Fruit fly (Drosophila melanogaster) whole organism, embryonic: ENCODE data around the gene Mtr3.
A peak's percentile ranks its signal among the peaks of the same experiment; 100 is the strongest.

Source experiments
- Awh ChIP-seq: fragments of 200-800 bp; sonication (Bioruptor generic); IDR thresholded peaks from 2 replicates; pipeline ENCODE4, ENCODE4 v1.3.6; 2022; ENCODE audit warnings: missing biosample characterization, missing genetic modification characterization
- BEAF-32 ChIP-seq: fragments of 200-800 bp; sonication (Bioruptor generic); optimal IDR thresholded peaks from 3 replicates; lab custom pipeline; 2017; ENCODE audit warnings: missing biosample characterization, missing genetic modification characterization, mild to moderate bottlenecking, moderate library complexity, missing genetic modification reagents
- CG12071 ChIP-seq: fragments of 200-800 bp; sonication (Bioruptor generic); optimal IDR thresholded peaks from 3 replicates; lab custom pipeline; 2018; ENCODE audit warnings: missing biosample characterization, mild to moderate bottlenecking, missing genetic modification characterization
- CG12769 ChIP-seq: fragments of 200-800 bp; sonication (Bioruptor generic); optimal IDR thresholded peaks from 2 replicates; lab custom pipeline; 2019; ENCODE audit warnings: missing biosample characterization, mild to moderate bottlenecking, missing genetic modification characterization, moderate library complexity
- CG13287 ChIP-seq: fragments of 200-800 bp; sonication (Bioruptor generic); IDR thresholded peaks from 2 replicates; pipeline ENCODE4 v1.3.6; 2022; ENCODE audit warnings: missing biosample characterization, missing genetic modification characterization; ENCODE audit not compliant: partially characterized antibody
- CG15269 ChIP-seq: fragments of 200-800 bp; sonication (Bioruptor generic); optimal IDR thresholded peaks from 2 replicates; lab custom pipeline; 2018; ENCODE audit warnings: missing biosample characterization, mild to moderate bottlenecking, missing genetic modification characterization, moderate library complexity
- CG16779 ChIP-seq: fragments of 200-800 bp; sonication (Bioruptor generic); IDR thresholded peaks from 2 replicates; pipeline ENCODE4 v1.3.6; 2022; ENCODE audit warnings: missing biosample characterization, missing genetic modification characterization
- CG2116 ChIP-seq: fragments of 200-800 bp; sonication (Bioruptor generic); optimal IDR thresholded peaks from 3 replicates; lab custom pipeline; 2018; ENCODE audit warnings: missing biosample characterization, mild to moderate bottlenecking, missing genetic modification characterization
- CG2875 ChIP-seq: fragments of 200-800 bp; sonication (Bioruptor generic); optimal IDR thresholded peaks from 2 replicates; lab custom pipeline; 2017; ENCODE audit warnings: missing biosample characterization, mild to moderate bottlenecking, missing genetic modification characterization, missing genetic modification reagents
- CG8478 ChIP-seq: fragments of >200 bp; optimal IDR thresholded peaks from 2 replicates; lab custom pipeline; 2018
- CG9609 ChIP-seq: fragments of 200-800 bp; sonication (Bioruptor generic); optimal IDR thresholded peaks from 3 replicates; lab custom pipeline; 2016; ENCODE audit warnings: missing biosample characterization, missing genetic modification characterization
- CG9797 ChIP-seq: fragments of 200-800 bp; sonication (Bioruptor generic); optimal IDR thresholded peaks from 3 replicates; lab custom pipeline; 2018; ENCODE audit warnings: missing biosample characterization, mild to moderate bottlenecking, missing genetic modification characterization
- CoRest ChIP-seq: fragments of 200-800 bp; sonication (Bioruptor generic); optimal IDR thresholded peaks from 3 replicates; lab custom pipeline; 2018; ENCODE audit warnings: missing biosample characterization, mild to moderate bottlenecking, missing genetic modification characterization, moderate library complexity
- Dbx ChIP-seq: fragments of 200-800 bp; sonication (Bioruptor generic); IDR thresholded peaks from 3 replicates; pipeline ENCODE4 v1.3.6; 2022; ENCODE audit warnings: missing biosample characterization, missing genetic modification characterization
- Dll ChIP-seq: fragments of 200-800 bp; sonication (Bioruptor generic); IDR thresholded peaks from 4 replicates; pipeline ENCODE4 v1.3.6; 2022; ENCODE audit warnings: missing biosample characterization, missing genetic modification characterization; ENCODE audit not compliant: partially characterized antibody
- Dp ChIP-seq: fragments of 200-800 bp; sonication (Bioruptor generic); optimal IDR thresholded peaks from 2 replicates; lab custom pipeline; 2018; ENCODE audit warnings: missing biosample characterization, mild to moderate bottlenecking, missing genetic modification characterization, moderate library complexity
- Dref ChIP-seq: fragments of 200-800 bp; sonication (Bioruptor generic); IDR thresholded peaks from 2 replicates; pipeline ENCODE4 v1.3.6; 2022; ENCODE audit warnings: missing biosample characterization, missing genetic modification characterization
- E2f2 ChIP-seq: fragments of 200-800 bp; sonication (Bioruptor generic); IDR thresholded peaks from 2 replicates; pipeline ENCODE4 v1.3.6; 2022; ENCODE audit warnings: missing biosample characterization, missing genetic modification characterization
- HLH54F ChIP-seq: fragments of 200-800 bp; sonication (Bioruptor generic); optimal IDR thresholded peaks from 3 replicates; lab custom pipeline; 2016; ENCODE audit warnings: missing biosample characterization, missing genetic modification characterization
- MBD-R2 ChIP-seq: fragments of 200-800 bp; sonication (Bioruptor generic); IDR thresholded peaks from 2 replicates; pipeline ENCODE4 v1.3.6; 2022; ENCODE audit warnings: missing biosample characterization, missing genetic modification characterization
- MESR4 ChIP-seq: fragments of 200-800 bp; sonication (Bioruptor generic); optimal IDR thresholded peaks from 2 replicates; lab custom pipeline; 2018; ENCODE audit warnings: missing biosample characterization, mild to moderate bottlenecking, missing genetic modification characterization, moderate library complexity
- Optix ChIP-seq: fragments of 200-800 bp; sonication (Bioruptor generic); IDR thresholded peaks from 3 replicates; pipeline ENCODE4 v1.3.6; 2022; ENCODE audit warnings: missing biosample characterization, missing genetic modification characterization
- Ravus ChIP-seq: fragments of 200-800 bp; sonication (Bioruptor generic); IDR thresholded peaks from 2 replicates; pipeline ENCODE4 v1.3.6; 2022; ENCODE audit warnings: missing biosample characterization, missing genetic modification characterization
- Scr ChIP-seq: fragments of 200-800 bp; sonication (Bioruptor generic); IDR thresholded peaks from 2 replicates; pipeline ENCODE4 v1.3.6; 2022; ENCODE audit warnings: missing biosample characterization, missing genetic modification characterization; ENCODE audit not compliant: partially characterized antibody
- cato ChIP-seq: fragments of 200-800 bp; sonication (Bioruptor generic); optimal IDR thresholded peaks from 2 replicates; lab custom pipeline; 2016; ENCODE audit warnings: missing biosample characterization, missing genetic modification characterization, borderline replicate concordance
- dysf ChIP-seq: fragments of 200-800 bp; sonication (Bioruptor generic); IDR thresholded peaks from 3 replicates; pipeline ENCODE4 v1.3.6; 2022; ENCODE audit warnings: missing biosample characterization, missing genetic modification characterization
- esg ChIP-seq: fragments of 200-800 bp; sonication (Bioruptor generic); conservative IDR thresholded peaks from 2 replicates; pipeline ENCODE4 v1.3.6; 2022; ENCODE audit warnings: missing biosample characterization, missing genetic modification characterization
- fd64A ChIP-seq: fragments of 200-800 bp; sonication (Bioruptor generic); optimal IDR thresholded peaks from 3 replicates; lab custom pipeline; 2018; ENCODE audit warnings: missing biosample characterization, mild to moderate bottlenecking, missing genetic modification characterization
- grn ChIP-seq: fragments of 200-800 bp; sonication (Bioruptor generic); optimal IDR thresholded peaks from 3 replicates; lab custom pipeline; 2017; ENCODE audit warnings: missing biosample characterization, missing genetic modification characterization
- insv ChIP-seq, 2 experiments: fragments of 200-800 bp; sonication (Bioruptor generic); optimal IDR thresholded peaks; 3 replicates each; lab custom pipeline; 2016 to 2018; ENCODE audit warnings: missing biosample characterization in 2 of 2, missing genetic modification characterization in 2 of 2
- kah ChIP-seq: fragments of 200-800 bp; sonication (Bioruptor generic); optimal IDR thresholded peaks from 2 replicates; lab custom pipeline; 2018; ENCODE audit warnings: missing biosample characterization, mild to moderate bottlenecking, missing genetic modification characterization
- odd ChIP-seq: fragments of 200-800 bp; sonication (Bioruptor generic); optimal IDR thresholded peaks from 2 replicates; lab custom pipeline; 2017; ENCODE audit warnings: missing biosample characterization, mild to moderate bottlenecking, missing genetic modification characterization
- onecut ChIP-seq: fragments of 200-800 bp; sonication (Bioruptor generic); IDR thresholded peaks from 2 replicates; pipeline ENCODE4 v1.3.6; 2022; ENCODE audit warnings: missing biosample characterization, missing genetic modification characterization
- pzg ChIP-seq: fragments of 200-800 bp; sonication (Bioruptor generic); optimal IDR thresholded peaks from 3 replicates; lab custom pipeline; 2018; ENCODE audit warnings: missing biosample characterization, mild to moderate bottlenecking, missing genetic modification characterization, moderate library complexity
- ranshi ChIP-seq: fragments of 200-800 bp; sonication (Bioruptor generic); IDR thresholded peaks from 2 replicates; pipeline ENCODE4 v1.3.6; 2022; ENCODE audit warnings: missing biosample characterization, missing genetic modification characterization
- sens-2 ChIP-seq: fragments of 200-800 bp; sonication (Bioruptor generic); IDR thresholded peaks from 2 replicates; pipeline ENCODE4 v1.3.6; 2022; ENCODE audit warnings: missing biosample characterization, missing genetic modification characterization
- sr ChIP-seq: fragments of 200-800 bp; sonication (Bioruptor generic); IDR thresholded peaks from 3 replicates; pipeline ENCODE4 v1.3.6; 2022; ENCODE audit warnings: missing biosample characterization, missing genetic modification characterization
- stwl ChIP-seq: fragments of 200-800 bp; sonication (Bioruptor generic); optimal IDR thresholded peaks from 3 replicates; lab custom pipeline; 2018; ENCODE audit warnings: missing biosample characterization, mild to moderate bottlenecking, missing genetic modification characterization, moderate library complexity
- unc-4 ChIP-seq: fragments of 200-800 bp; sonication (Bioruptor generic); IDR thresholded peaks from 2 replicates; pipeline ENCODE4 v1.3.6; 2022; ENCODE audit warnings: missing biosample characterization, missing genetic modification characterization; ENCODE audit not compliant: partially characterized antibody
- zen2 ChIP-seq: fragments of 200-800 bp; sonication (Bioruptor generic); IDR thresholded peaks from 3 replicates; pipeline ENCODE4 v1.3.6; 2022; ENCODE audit warnings: missing biosample characterization, missing genetic modification characterization; ENCODE audit not compliant: partially characterized antibody

The Mtr3 gene

DNA sequence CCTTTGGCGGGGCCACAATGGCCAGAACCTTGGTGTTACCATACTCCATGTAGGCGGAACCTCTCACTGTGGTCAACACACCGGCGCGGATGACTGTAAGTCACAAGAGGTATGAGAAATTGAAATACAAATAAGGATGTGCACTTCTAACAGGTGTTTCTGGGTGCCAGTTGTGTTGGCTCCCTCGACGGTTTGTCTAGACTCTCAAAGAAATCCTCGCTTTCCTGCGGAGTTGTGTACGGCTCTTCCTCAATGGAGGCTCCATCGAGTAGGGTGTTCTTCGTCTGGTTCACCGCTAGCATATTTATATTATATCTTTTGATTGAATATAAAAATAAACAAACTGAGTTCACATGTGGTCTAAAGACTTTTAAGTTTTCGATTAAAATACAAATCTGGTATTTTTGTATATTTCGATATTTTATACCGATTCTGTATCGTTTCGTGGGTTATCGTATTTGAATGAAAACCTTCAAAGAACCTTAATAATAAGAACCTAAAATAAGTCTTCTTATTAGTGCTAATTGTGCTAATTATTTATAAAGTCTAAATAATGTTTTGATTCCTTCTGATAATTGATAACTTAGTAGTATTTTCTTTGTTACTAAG, at the start of gene Mtr3:
Gene Mtr3, minus strand, starts transcription at position 388 of the 609 bp plus-strand sequence.
- TF ChIP-seq kah (GFP tag; lab: Kevin White, UChicago) (peak; percentile 92), ranshi (GFP tag; lab: Robert Waterston, UW) (no peak), Dll (GFP tag; lab: Robert Waterston, UW) (peak; percentile 58; the same call in 2 of the 4 replicates), E2f2 (GFP tag; lab: Robert Waterston, UW) (peak; percentile 80), Ravus (no peak), CG16779 (no peak), zen2 (GFP tag; lab: Robert Waterston, UW) (no peak), sens-2 (no peak), CoRest (tag; lab: Kevin White, UChicago) (no peak), esg (GFP tag; lab: Robert Waterston, UW) (no peak), MESR4 (GFP tag; lab: Kevin White, UChicago) (peak; percentile 62), Awh (no peak), CG8478 (no peak), Dref (GFP tag; lab: Robert Waterston, UW) (peak; percentile 58), CG2116 (GFP tag; lab: Kevin White, UChicago) (peak; percentile 57), MBD-R2 (peak; percentile 29; the same call in 1 of the 2 replicates), CG12071 (GFP tag; lab: Kevin White, UChicago) (no peak), CG9797 (GFP tag; lab: Kevin White, UChicago) (peak; percentile 6), HLH54F (GFP tag; lab: Kevin White, UChicago) (no peak), unc-4 (GFP tag; lab: Robert Waterston, UW) (peak; percentile 52), stwl (tag; lab: Kevin White, UChicago) (peak; percentile 2), fd64A (GFP tag; lab: Kevin White, UChicago) (no peak), CG12769 (tag; lab: Kevin White, UChicago) (no peak), grn (GFP tag; lab: Kevin White, UChicago) (no peak), Optix (GFP tag; lab: Robert Waterston, UW) (no peak), sr (GFP tag; lab: Robert Waterston, UW) (no peak), cato (GFP tag; lab: Kevin White, UChicago) (no peak), Scr (GFP tag; lab: Robert Waterston, UW) (peak; percentile 39; the same call in 1 of the 2 replicates), CG15269 (tag; lab: Kevin White, UChicago) (no peak), Dp (GFP tag; lab: Kevin White, UChicago) (peak; percentile 79), dysf (no peak), insv (GFP tag; optimal IDR thresholded peaks at IDR 0.05; lab: Kevin White, UChicago) (no peak), CG2875 (no peak), BEAF-32 (GFP tag; lab: Kevin White, UChicago) (peak; percentile 27), odd (GFP tag; lab: Kevin White, UChicago) (no peak), CG9609 (GFP tag; lab: Kevin White, UChicago) (no peak), pzg (GFP tag; lab: Kevin White, UChicago) (peak; percentile 14), Dbx (GFP tag; lab: Robert Waterston, UW) (no peak), onecut (GFP tag; lab: Robert Waterston, UW) (no peak), CG13287 (GFP tag; lab: Robert Waterston, UW) (peak; percentile 58)
